Worm (Caenorhabditis elegans) whole organism, L3 larva: ENCODE data around the gene nhr-114.

Source experiments
- fkh-2 ChIP-seq: fragments of 150-350 bp; optimal IDR thresholded peaks from 2 replicates; lab custom pipeline; 2014; ENCODE audit warnings: missing biosample characterization, missing genetic modification reagents, missing genetic modification characterization

Gene nhr-114

ce11 chrV:4236118-4236517, 49.1 kb downstream of the nhr-114 start, which contains the start of gene nlp-13:
Gene nlp-13, plus strand, starts transcription at chrV:4236418.
- TF ChIP-seq fkh-2 (tag; lab: Kevin White, UChicago): no peak
- TF ChIP-seq, all 47 proteins: peak for 0
